Worm (Caenorhabditis elegans) whole organism, L1 larva: Measurements from ENCODE around the gene C39E6.2.

Experiments
- C16A3.4 ChIP-seq: fragments of 150-350 bp; optimal IDR thresholded peaks from 2 replicates; lab custom pipeline; 2014; ENCODE audit warnings: missing biosample characterization, missing genetic modification characterization
- C34B4.2 ChIP-seq: sonication (generic microtip); optimal IDR thresholded peaks from 2 replicates; lab custom pipeline; 2017; ENCODE audit warnings: mild to moderate bottlenecking, missing genetic modification characterization, missing compliant biosample characterization
- Y116A8C.19 ChIP-seq: sonication (generic microtip); optimal IDR thresholded peaks from 2 replicates; lab custom pipeline; 2016; ENCODE audit warnings: missing compliant biosample characterization, missing genetic modification characterization, borderline replicate concordance
- ama-1 ChIP-seq: fragments of 150-350 bp; optimal IDR thresholded peaks from 2 replicates; lab custom pipeline; 2014
- elt-2 ChIP-seq: sonication (generic microtip); optimal IDR thresholded peaks from 2 replicates; lab custom pipeline; 2016; ENCODE audit warnings: missing genetic modification characterization, mild to moderate bottlenecking, inconsistent platforms, missing compliant biosample characterization, missing genetic modification reagents
- lin-13 ChIP-seq: fragments of 150-350 bp; optimal IDR thresholded peaks from 2 replicates; lab custom pipeline; 2014; ENCODE audit warnings: missing biosample characterization, missing genetic modification reagents, missing genetic modification characterization
- lir-3 ChIP-seq: sonication (generic microtip); optimal IDR thresholded peaks from 2 replicates; lab custom pipeline; 2016; ENCODE audit warnings: mild to moderate bottlenecking, missing genetic modification characterization, moderate library complexity, missing compliant biosample characterization; ENCODE audit not compliant: poor library complexity
- nhr-28 ChIP-seq: fragments of 150-350 bp; optimal IDR thresholded peaks from 2 replicates; lab custom pipeline; 2014; ENCODE audit warnings: missing biosample characterization, missing genetic modification characterization
- nhr-77 ChIP-seq: fragments of 150-350 bp; optimal IDR thresholded peaks from 2 replicates; lab custom pipeline; 2014; ENCODE audit warnings: missing biosample characterization, missing genetic modification characterization
- unc-130 ChIP-seq: fragments of 150-350 bp; optimal IDR thresholded peaks from 2 replicates; lab custom pipeline; 2017; ENCODE audit warnings: missing biosample characterization, missing genetic modification characterization, inconsistent platforms
- zag-1 ChIP-seq: fragments of 150-350 bp; optimal IDR thresholded peaks from 2 replicates; lab custom pipeline; 2014; ENCODE audit warnings: missing biosample characterization, missing genetic modification characterization

- no peak for TF ChIP-seq Y116A8C.19 (tag; lab: Kevin White, UChicago)
- no peak for TF ChIP-seq ama-1 (lab: Kevin White, UChicago)
- TF ChIP-seq nhr-28 (tag; lab: Kevin White, UChicago), result no peak
- no peak for TF ChIP-seq C16A3.4 (tag; lab: Kevin White, UChicago)
- TF ChIP-seq unc-130 (tag; lab: Kevin White, UChicago), result no peak
- TF ChIP-seq C34B4.2, result no peak
- no peak for TF ChIP-seq elt-2 (tag; lab: Kevin White, UChicago)
- TF ChIP-seq lir-3 (tag; lab: Kevin White, UChicago), result no peak
- TF ChIP-seq nhr-77, result no peak
- no peak for TF ChIP-seq zag-1
- TF ChIP-seq lin-13 (GFP tag; lab: Kevin White, UChicago), result no peak
Measured at ce11 chrX:4787525-4787924, 32.6 kb upstream of the C39E6.2 start.
